Fruit fly (Drosophila melanogaster) whole organism, embryonic: ENCODE data around the gene stg.

Experiments used
- Adf1 ChIP-seq: fragments of 200-800 bp; sonication (Bioruptor generic); IDR thresholded peaks from 2 replicates; pipeline ENCODE4 v1.3.6; 2022; ENCODE audit warnings: missing biosample characterization, missing genetic modification characterization
- B-H2 ChIP-seq: fragments of 200-800 bp; sonication (Bioruptor generic); optimal IDR thresholded peaks from 2 replicates; lab custom pipeline; 2018; ENCODE audit warnings: missing biosample characterization, mild to moderate bottlenecking, missing genetic modification characterization
- Blimp-1 ChIP-seq: fragments of 200-800 bp; sonication (Bioruptor generic); optimal IDR thresholded peaks from 3 replicates; lab custom pipeline; 2018; ENCODE audit warnings: missing biosample characterization, missing genetic modification characterization, mild to moderate bottlenecking, moderate library complexity, missing genetic modification reagents
- CG12219 ChIP-seq: fragments of 200-800 bp; sonication (Bioruptor generic); optimal IDR thresholded peaks from 3 replicates; lab custom pipeline; 2018; ENCODE audit warnings: missing biosample characterization, mild to moderate bottlenecking, missing genetic modification characterization
- CG1233 ChIP-seq: fragments of 200-800 bp; sonication (Bioruptor generic); optimal IDR thresholded peaks from 4 replicates; lab custom pipeline; 2018; ENCODE audit warnings: missing biosample characterization, mild to moderate bottlenecking, missing genetic modification characterization
- CG15514 ChIP-seq: fragments of 200-800 bp; sonication (Bioruptor generic); optimal IDR thresholded peaks from 3 replicates; lab custom pipeline; 2017; ENCODE audit warnings: missing biosample characterization, missing genetic modification characterization, mild to moderate bottlenecking, moderate library complexity, missing genetic modification reagents
- CG17568 ChIP-seq: fragments of 200-800 bp; sonication (Bioruptor generic); optimal IDR thresholded peaks from 2 replicates; lab custom pipeline; 2018; ENCODE audit warnings: missing biosample characterization, mild to moderate bottlenecking, missing genetic modification characterization, moderate library complexity
- CG17612 ChIP-seq: fragments of 200-800 bp; sonication (Bioruptor generic); IDR thresholded peaks from 2 replicates; pipeline ENCODE4 v1.3.6; 2022; ENCODE audit warnings: missing biosample characterization, missing genetic modification characterization
- CG18476 ChIP-seq: fragments of 200-800 bp; sonication (Bioruptor generic); optimal IDR thresholded peaks from 2 replicates; lab custom pipeline; 2016; ENCODE audit warnings: missing biosample characterization, mild to moderate bottlenecking, missing genetic modification characterization
- CG2116 ChIP-seq: fragments of 200-800 bp; sonication (Bioruptor generic); optimal IDR thresholded peaks from 3 replicates; lab custom pipeline; 2018; ENCODE audit warnings: missing biosample characterization, mild to moderate bottlenecking, missing genetic modification characterization
- CG2129 ChIP-seq: fragments of 200-800 bp; sonication (Bioruptor generic); IDR thresholded peaks from 2 replicates; pipeline ENCODE4 v1.3.6; 2022; ENCODE audit warnings: missing biosample characterization, missing genetic modification characterization; ENCODE audit not compliant: partially characterized antibody
- CG30403 ChIP-seq: fragments of 200-800 bp; sonication (Bioruptor generic); optimal IDR thresholded peaks from 3 replicates; lab custom pipeline; 2016; ENCODE audit warnings: missing biosample characterization, missing genetic modification characterization
- CG32767 ChIP-seq: fragments of 200-800 bp; sonication (Bioruptor generic); IDR thresholded peaks from 2 replicates; pipeline ENCODE4 v1.3.6; 2022; ENCODE audit warnings: missing biosample characterization, missing genetic modification characterization
- CG3838 ChIP-seq: fragments of 200-800 bp; sonication (Bioruptor generic); optimal IDR thresholded peaks from 3 replicates; lab custom pipeline; 2016; ENCODE audit warnings: missing biosample characterization, missing genetic modification characterization
- CG4707 ChIP-seq: fragments of 200-800 bp; sonication (Bioruptor generic); optimal IDR thresholded peaks from 2 replicates; lab custom pipeline; 2018; ENCODE audit warnings: missing biosample characterization, mild to moderate bottlenecking, missing genetic modification characterization, moderate library complexity
- CG6683 ChIP-seq: fragments of 200-800 bp; sonication (Bioruptor generic); optimal IDR thresholded peaks from 2 replicates; lab custom pipeline; 2017; ENCODE audit warnings: missing biosample characterization, mild to moderate bottlenecking, missing genetic modification characterization, missing genetic modification reagents
- CG6791 ChIP-seq: fragments of 200-800 bp; sonication (Bioruptor generic); IDR thresholded peaks from 3 replicates; pipeline ENCODE4 v1.3.6; 2022; ENCODE audit warnings: missing biosample characterization, missing genetic modification characterization; ENCODE audit not compliant: partially characterized antibody
- CG7987 ChIP-seq: fragments of 200-800 bp; sonication (Bioruptor generic); optimal IDR thresholded peaks from 2 replicates; lab custom pipeline; 2018; ENCODE audit warnings: missing biosample characterization, mild to moderate bottlenecking, missing genetic modification characterization, moderate library complexity
- Dfd ChIP-seq, 2 experiments: fragments of >200 bp; optimal IDR thresholded peaks; 2 replicates each; lab custom pipeline; 2017; ENCODE audit warnings: missing biosample characterization in 2 of 2, missing genetic modification characterization in 2 of 2
- Eip74EF ChIP-seq, 2 experiments: fragments of 200-800 bp in 1 of 2; fragments of >200 bp in 1 of 2; sonication (Bioruptor generic) in 1 of 2; optimal IDR thresholded peaks; 2 replicates each; lab custom pipeline; 2017 to 2019; ENCODE audit warnings: missing biosample characterization in 2 of 2, missing genetic modification characterization in 2 of 2, mild to moderate bottlenecking in 1 of 2, moderate library complexity in 1 of 2
- Ets97D ChIP-seq: fragments of 200-800 bp; sonication (Bioruptor generic); optimal IDR thresholded peaks from 3 replicates; lab custom pipeline; 2016; ENCODE audit warnings: missing biosample characterization, missing genetic modification characterization
- Gsc ChIP-seq: fragments of 200-800 bp; sonication (Bioruptor generic); IDR thresholded peaks from 2 replicates; pipeline ENCODE4 v1.3.6; 2022; ENCODE audit warnings: missing biosample characterization, missing genetic modification characterization
- Hey ChIP-seq: fragments of 200-800 bp; sonication (Bioruptor generic); optimal IDR thresholded peaks from 3 replicates; lab custom pipeline; 2018; ENCODE audit warnings: missing biosample characterization, mild to moderate bottlenecking, missing genetic modification characterization
- HmgZ ChIP-seq: fragments of 200-800 bp; sonication (Bioruptor generic); optimal IDR thresholded peaks from 2 replicates; lab custom pipeline; 2018; ENCODE audit warnings: missing biosample characterization, mild to moderate bottlenecking, missing genetic modification characterization
- Lim3 ChIP-seq: fragments of 200-800 bp; sonication (Bioruptor generic); IDR thresholded peaks from 2 replicates; pipeline ENCODE4 v1.3.6; 2022; ENCODE audit warnings: missing biosample characterization, missing genetic modification characterization
- Meics ChIP-seq: fragments of 200-800 bp; sonication (Bioruptor generic); optimal IDR thresholded peaks from 2 replicates; lab custom pipeline; 2017; ENCODE audit warnings: missing biosample characterization, mild to moderate bottlenecking, missing genetic modification characterization
- Nf-YA ChIP-seq: fragments of 200-800 bp; sonication (Bioruptor generic); IDR thresholded peaks from 2 replicates; pipeline ENCODE4 v1.3.6; 2022; ENCODE audit warnings: missing biosample characterization, missing genetic modification characterization
- Opbp ChIP-seq: fragments of 200-800 bp; sonication (Bioruptor generic); IDR thresholded peaks from 3 replicates; pipeline ENCODE4 v1.3.6; 2022; ENCODE audit warnings: missing biosample characterization, missing genetic modification characterization; ENCODE audit not compliant: partially characterized antibody
- Side ChIP-seq: fragments of 200-800 bp; sonication (Bioruptor generic); optimal IDR thresholded peaks from 2 replicates; lab custom pipeline; 2016; ENCODE audit warnings: missing biosample characterization, missing genetic modification characterization
- Sox100B ChIP-seq: fragments of 200-800 bp; sonication (Bioruptor generic); optimal IDR thresholded peaks from 3 replicates; lab custom pipeline; 2018; ENCODE audit warnings: missing biosample characterization, mild to moderate bottlenecking, missing genetic modification characterization
- Stat92E ChIP-seq, 3 experiments: fragments of >200 bp in 2 of 3; fragments of 200-800 bp in 1 of 3; sonication (Bioruptor generic) in 1 of 3; optimal IDR thresholded peaks; 2 replicates each; lab custom pipeline; 2017 to 2019; ENCODE audit warnings: missing biosample characterization in 3 of 3, missing genetic modification characterization in 3 of 3, mild to moderate bottlenecking in 1 of 3, moderate library complexity in 1 of 3
- bowl ChIP-seq: fragments of 200-800 bp; sonication (Bioruptor generic); IDR thresholded peaks from 2 replicates; pipeline ENCODE4 v1.3.6; 2022; ENCODE audit warnings: missing biosample characterization, missing genetic modification characterization
- croc ChIP-seq: fragments of 200-800 bp; sonication (Bioruptor generic); conservative IDR thresholded peaks from 3 replicates; pipeline ENCODE4 v1.3.6; 2022; ENCODE audit warnings: missing biosample characterization, missing genetic modification characterization
- dm ChIP-seq: fragments of 200-800 bp; sonication (Bioruptor generic); optimal IDR thresholded peaks from 3 replicates; lab custom pipeline; 2016; ENCODE audit warnings: missing biosample characterization, missing genetic modification characterization
- exex ChIP-seq: fragments of 200-800 bp; sonication (Bioruptor generic); optimal IDR thresholded peaks from 4 replicates; lab custom pipeline; 2018; ENCODE audit warnings: missing biosample characterization, mild to moderate bottlenecking, missing genetic modification characterization, moderate library complexity
- fru ChIP-seq: fragments of >200 bp; optimal IDR thresholded peaks from 2 replicates; lab custom pipeline; 2017
- ftz-f1 ChIP-seq: fragments of 200-800 bp; sonication (Bioruptor generic); optimal IDR thresholded peaks from 2 replicates; lab custom pipeline; 2016; ENCODE audit warnings: missing biosample characterization, missing genetic modification characterization
- gcm ChIP-seq: fragments of 200-800 bp; sonication (Bioruptor generic); optimal IDR thresholded peaks from 2 replicates; lab custom pipeline; 2019; ENCODE audit warnings: missing biosample characterization, mild to moderate bottlenecking, missing genetic modification characterization, moderate library complexity
- grau ChIP-seq: fragments of 200-800 bp; optimal IDR thresholded peaks from 3 replicates; lab custom pipeline; 2019; ENCODE audit warnings: missing biosample characterization, mild to moderate bottlenecking, missing genetic modification characterization, moderate library complexity
- ken ChIP-seq: fragments of 200-800 bp; sonication (Bioruptor generic); IDR thresholded peaks from 3 replicates; pipeline ENCODE4 v1.3.6; 2022; ENCODE audit warnings: missing biosample characterization, missing genetic modification characterization
- org-1 ChIP-seq: fragments of 200-800 bp; sonication (Bioruptor generic); optimal IDR thresholded peaks from 2 replicates; lab custom pipeline; 2017; ENCODE audit warnings: missing biosample characterization, missing genetic modification characterization
- pb ChIP-seq: fragments of 200-800 bp; sonication (Bioruptor generic); optimal IDR thresholded peaks from 3 replicates; lab custom pipeline; 2016; ENCODE audit warnings: missing biosample characterization, missing genetic modification characterization
- sens-2 ChIP-seq: fragments of 200-800 bp; sonication (Bioruptor generic); IDR thresholded peaks from 2 replicates; pipeline ENCODE4 v1.3.6; 2022; ENCODE audit warnings: missing biosample characterization, missing genetic modification characterization
- ssp ChIP-seq: fragments of 200-800 bp; sonication (Bioruptor generic); IDR thresholded peaks from 2 replicates; pipeline ENCODE4 v1.3.6; 2022; ENCODE audit warnings: missing biosample characterization, missing genetic modification characterization
- stc ChIP-seq: fragments of 200-800 bp; sonication (Bioruptor generic); IDR thresholded peaks from 2 replicates; pipeline ENCODE4 v1.3.6; 2022; ENCODE audit warnings: missing biosample characterization, missing genetic modification characterization
- tin ChIP-seq: fragments of 200-800 bp; sonication (Bioruptor generic); optimal IDR thresholded peaks from 3 replicates; lab custom pipeline; 2016; ENCODE audit warnings: missing biosample characterization, missing genetic modification characterization
- toy ChIP-seq: fragments of 200-800 bp; sonication (Bioruptor generic); IDR thresholded peaks from 2 replicates; pipeline ENCODE4 v1.3.6; 2022; ENCODE audit warnings: missing biosample characterization, missing genetic modification characterization
- unc-4 ChIP-seq: fragments of 200-800 bp; sonication (Bioruptor generic); IDR thresholded peaks from 2 replicates; pipeline ENCODE4 v1.3.6; 2022; ENCODE audit warnings: missing biosample characterization, missing genetic modification characterization; ENCODE audit not compliant: partially characterized antibody
- vfl ChIP-seq: fragments of 200-800 bp; sonication (Bioruptor generic); optimal IDR thresholded peaks from 2 replicates; lab custom pipeline; 2016; ENCODE audit warnings: missing biosample characterization, missing genetic modification characterization
- wek ChIP-seq: fragments of 200-800 bp; sonication (Bioruptor generic); optimal IDR thresholded peaks from 3 replicates; lab custom pipeline; 2018; ENCODE audit warnings: missing biosample characterization, mild to moderate bottlenecking, missing genetic modification characterization, moderate library complexity

stg gene

dm6 chr3R:29219948-29220347 lies 35.7 kb downstream of the stg start, which contains the start of gene eEF1gamma (continued):
- peak; percentile 95 for TF ChIP-seq wek (GFP tag; lab: Kevin White, UChicago)
- TF ChIP-seq CG7987: peak; percentile 99
- peak; percentile 92 for TF ChIP-seq unc-4 (GFP tag; lab: Robert Waterston, UW)
- TF ChIP-seq stc: peak; percentile 94
- peak; percentile 86 for TF ChIP-seq vfl (GFP tag; lab: Kevin White, UChicago)
- peak; percentile 96 for TF ChIP-seq pb (GFP tag; lab: Kevin White, UChicago)
- no peak for TF ChIP-seq fru
- TF ChIP-seq org-1 (GFP tag; lab: Kevin White, UChicago): peak; percentile 92
- TF ChIP-seq bowl (GFP tag; lab: Robert Waterston, UW): peak; percentile 88
- TF ChIP-seq Meics (GFP tag; lab: Kevin White, UChicago): peak; percentile 98
- peak; percentile 97 for TF ChIP-seq sens-2 (GFP tag; lab: Robert Waterston, UW)
- TF ChIP-seq Lim3: peak; percentile 64; the same call in 1 of the 2 replicates
- peak; percentile 94 for TF ChIP-seq ken (GFP tag; lab: Robert Waterston, UW)
- TF ChIP-seq Ets97D (GFP tag; lab: Kevin White, UChicago): peak; percentile 100
- TF ChIP-seq B-H2 (GFP tag; lab: Kevin White, UChicago): peak; percentile 96
- TF ChIP-seq ssp (GFP tag; lab: Robert Waterston, UW): peak; percentile 78
- TF ChIP-seq CG6791 (GFP tag; lab: Robert Waterston, UW): peak; percentile 96
- peak; percentile 83 for TF ChIP-seq ftz-f1 (GFP tag; lab: Kevin White, UChicago)
- TF ChIP-seq CG3838 (GFP tag; lab: Kevin White, UChicago): peak; percentile 89
- TF ChIP-seq gcm (GFP tag; lab: Kevin White, UChicago): peak; percentile 95
- TF ChIP-seq tin (GFP tag; lab: Kevin White, UChicago): peak; percentile 91
- peak; percentile 98 for TF ChIP-seq dm
- TF ChIP-seq Hey: peak; percentile 95
- peak; percentile 90 for TF ChIP-seq CG32767 (GFP tag; lab: Robert Waterston, UW)
- peak; percentile 94 for TF ChIP-seq CG12219 (GFP tag; lab: Kevin White, UChicago)
- TF ChIP-seq Adf1 (GFP tag; lab: Robert Waterston, UW): peak; percentile 77
- TF ChIP-seq CG30403 (GFP tag; lab: Kevin White, UChicago): peak; percentile 92
- TF ChIP-seq Sox100B (GFP tag; lab: Kevin White, UChicago): peak; percentile 96
- TF ChIP-seq CG4707 (GFP tag; lab: Kevin White, UChicago): peak; percentile 93
- TF ChIP-seq CG17612 (GFP tag; lab: Robert Waterston, UW): peak; percentile 89
- TF ChIP-seq Nf-YA (GFP tag; lab: Robert Waterston, UW): peak; percentile 93
- peak; percentile 95 for TF ChIP-seq CG2116 (GFP tag; lab: Kevin White, UChicago)
- TF ChIP-seq Gsc: no peak
- TF ChIP-seq Eip74EF (GFP tag; optimal IDR thresholded peaks at IDR 0.05; lab: Kevin White, UChicago): peak in 1 of 2 experiments; percentile 82
- TF ChIP-seq Dfd (GFP tag; optimal IDR thresholded peaks at IDR 0.05; lab: Kevin White, UChicago): no peak
- TF ChIP-seq grau (tag; lab: Kevin White, UChicago): peak; percentile 89
- TF ChIP-seq Blimp-1 (GFP tag; lab: Kevin White, UChicago): peak; percentile 71
- TF ChIP-seq CG18476 (GFP tag; lab: Kevin White, UChicago): peak; percentile 89
- TF ChIP-seq toy (GFP tag; lab: Robert Waterston, UW): peak; percentile 89
- TF ChIP-seq CG6683 (GFP tag; lab: Kevin White, UChicago): peak; percentile 91
- peak in 1 of 3 experiments; percentile 71 for TF ChIP-seq Stat92E (GFP tag; optimal IDR thresholded peaks at IDR 0.05; lab: Kevin White, UChicago)
- TF ChIP-seq CG1233 (GFP tag; lab: Kevin White, UChicago): peak; percentile 98
- peak; percentile 85 for TF ChIP-seq croc (GFP tag; lab: Robert Waterston, UW)
- TF ChIP-seq Opbp (GFP tag; lab: Robert Waterston, UW): peak; percentile 94
- peak; percentile 80 for TF ChIP-seq exex (tag; lab: Kevin White, UChicago)
- no peak for TF ChIP-seq CG17568 (GFP tag; lab: Kevin White, UChicago)
- peak; percentile 94 for TF ChIP-seq CG15514
- TF ChIP-seq CG2129: peak; percentile 82
- peak; percentile 95 for TF ChIP-seq HmgZ (tag; lab: Kevin White, UChicago)
- TF ChIP-seq Side (GFP tag; lab: Kevin White, UChicago): peak; percentile 97
